Fruit fly (Drosophila melanogaster) whole organism, embryonic: ENCODE measurements around the gene Rab9Db.

Experiments
- CG10431 ChIP-seq: fragments of 200-800 bp; sonication (Bioruptor generic); optimal IDR thresholded peaks from 3 replicates; lab custom pipeline; 2018; ENCODE audit warnings: missing biosample characterization, mild to moderate bottlenecking, missing genetic modification characterization
- CG10462 ChIP-seq: fragments of 200-800 bp; sonication (Bioruptor generic); optimal IDR thresholded peaks from 2 replicates; lab custom pipeline; 2016; ENCODE audit warnings: missing biosample characterization, missing genetic modification characterization
- CG10979 ChIP-seq: fragments of 200-800 bp; sonication (Bioruptor generic); optimal IDR thresholded peaks from 2 replicates; lab custom pipeline; 2018; ENCODE audit warnings: missing biosample characterization, mild to moderate bottlenecking, missing genetic modification characterization, moderate library complexity
- CG11093 ChIP-seq: fragments of 200-800 bp; sonication (Bioruptor generic); IDR thresholded peaks from 3 replicates; pipeline ENCODE4 v1.3.6; 2022; ENCODE audit warnings: missing biosample characterization, missing genetic modification characterization
- CG12744 ChIP-seq: fragments of 200-800 bp; sonication (Bioruptor generic); optimal IDR thresholded peaks from 2 replicates; lab custom pipeline; 2016; ENCODE audit warnings: missing biosample characterization, missing genetic modification characterization
- CG13624 ChIP-seq: fragments of 200-800 bp; sonication (Bioruptor generic); optimal IDR thresholded peaks from 2 replicates; lab custom pipeline; 2016; ENCODE audit warnings: missing biosample characterization, missing genetic modification characterization
- CG13775 ChIP-seq: fragments of 200-800 bp; sonication (Bioruptor generic); optimal IDR thresholded peaks from 3 replicates; lab custom pipeline; 2017; ENCODE audit warnings: missing biosample characterization, mild to moderate bottlenecking, missing genetic modification characterization
- CG1647 ChIP-seq: fragments of 200-800 bp; sonication (Bioruptor generic); optimal IDR thresholded peaks from 3 replicates; lab custom pipeline; 2016; ENCODE audit warnings: missing biosample characterization, missing genetic modification characterization
- CG17568 ChIP-seq: fragments of 200-800 bp; sonication (Bioruptor generic); optimal IDR thresholded peaks from 2 replicates; lab custom pipeline; 2018; ENCODE audit warnings: missing biosample characterization, mild to moderate bottlenecking, missing genetic modification characterization, moderate library complexity
- CG18011 ChIP-seq: fragments of 200-800 bp; sonication (Bioruptor generic); optimal IDR thresholded peaks from 2 replicates; lab custom pipeline; 2017; ENCODE audit warnings: missing biosample characterization, missing genetic modification characterization, mild to moderate bottlenecking, moderate library complexity, missing genotype
- CG2678 ChIP-seq: fragments of 200-800 bp; sonication (Bioruptor generic); optimal IDR thresholded peaks from 3 replicates; lab custom pipeline; 2019; ENCODE audit warnings: missing biosample characterization, mild to moderate bottlenecking, missing genetic modification characterization, moderate library complexity
- CG2712 ChIP-seq: fragments of 200-800 bp; optimal IDR thresholded peaks from 3 replicates; lab custom pipeline; 2019; ENCODE audit warnings: missing biosample characterization, mild to moderate bottlenecking, missing genetic modification characterization, moderate library complexity
- CG32767 ChIP-seq: fragments of 200-800 bp; sonication (Bioruptor generic); IDR thresholded peaks from 2 replicates; pipeline ENCODE4 v1.3.6; 2022; ENCODE audit warnings: missing biosample characterization, missing genetic modification characterization
- CG3726 ChIP-seq: fragments of 200-800 bp; sonication (Bioruptor generic); IDR thresholded peaks from 3 replicates; pipeline ENCODE4, ENCODE4 v1.3.6; 2022; ENCODE audit warnings: missing biosample characterization, missing genetic modification characterization
- CG42726 ChIP-seq: fragments of 200-800 bp; sonication (Bioruptor generic); IDR thresholded peaks from 2 replicates; pipeline ENCODE4 v1.3.6; 2022; ENCODE audit warnings: missing biosample characterization, missing genetic modification characterization; ENCODE audit not compliant: partially characterized antibody
- CG4328 ChIP-seq: fragments of 200-800 bp; sonication (Bioruptor generic); optimal IDR thresholded peaks from 3 replicates; lab custom pipeline; 2017; ENCODE audit warnings: missing biosample characterization, missing genetic modification reagents, missing genetic modification characterization
- CG43689 ChIP-seq: fragments of 200-800 bp; sonication (Bioruptor generic); IDR thresholded peaks from 2 replicates; pipeline ENCODE4 v1.3.6; 2022; ENCODE audit warnings: missing biosample characterization, missing genetic modification characterization
- CG6791 ChIP-seq: fragments of 200-800 bp; sonication (Bioruptor generic); IDR thresholded peaks from 3 replicates; pipeline ENCODE4 v1.3.6; 2022; ENCODE audit warnings: missing biosample characterization, missing genetic modification characterization; ENCODE audit not compliant: partially characterized antibody
- CG6854 ChIP-seq: fragments of 200-800 bp; sonication (Bioruptor generic); optimal IDR thresholded peaks from 3 replicates; lab custom pipeline; 2017; ENCODE audit warnings: missing biosample characterization, mild to moderate bottlenecking, missing genetic modification characterization
- CG9932 ChIP-seq: fragments of 200-800 bp; sonication (Bioruptor generic); IDR thresholded peaks from 2 replicates; pipeline ENCODE4 v1.3.6; 2022; ENCODE audit warnings: missing biosample characterization, missing genetic modification characterization
- Dll ChIP-seq: fragments of 200-800 bp; sonication (Bioruptor generic); IDR thresholded peaks from 4 replicates; pipeline ENCODE4 v1.3.6; 2022; ENCODE audit warnings: missing biosample characterization, missing genetic modification characterization; ENCODE audit not compliant: partially characterized antibody
- H15 ChIP-seq: fragments of 200-800 bp; sonication (Bioruptor generic); IDR thresholded peaks from 3 replicates; pipeline ENCODE4 v1.3.6; 2022; ENCODE audit warnings: missing biosample characterization, missing genetic modification characterization
- H2.0 ChIP-seq: fragments of 200-800 bp; sonication (Bioruptor generic); IDR thresholded peaks from 2 replicates; pipeline ENCODE4 v1.3.6; 2022; ENCODE audit warnings: missing biosample characterization, missing genetic modification characterization
- HmgZ ChIP-seq: fragments of 200-800 bp; sonication (Bioruptor generic); optimal IDR thresholded peaks from 2 replicates; lab custom pipeline; 2018; ENCODE audit warnings: missing biosample characterization, mild to moderate bottlenecking, missing genetic modification characterization
- Hr51 ChIP-seq, 2 experiments: fragments of 200-800 bp; sonication (Bioruptor generic); optimal IDR thresholded peaks; 2 replicates in 1 of 2; 3 replicates in 1 of 2; lab custom pipeline; 2016 to 2018; ENCODE audit warnings: missing biosample characterization in 2 of 2, missing genetic modification characterization in 2 of 2, mild to moderate bottlenecking in 1 of 2, moderate library complexity in 1 of 2
- Mes4 ChIP-seq: fragments of 200-800 bp; sonication (Bioruptor generic); optimal IDR thresholded peaks from 2 replicates; lab custom pipeline; 2016; ENCODE audit warnings: missing biosample characterization, missing genetic modification characterization
- Poxn ChIP-seq: fragments of 200-800 bp; sonication (Bioruptor generic); IDR thresholded peaks from 2 replicates; pipeline ENCODE4 v1.3.6; 2022; ENCODE audit warnings: missing biosample characterization, missing genetic modification characterization
- Scr ChIP-seq: fragments of 200-800 bp; sonication (Bioruptor generic); IDR thresholded peaks from 2 replicates; pipeline ENCODE4 v1.3.6; 2022; ENCODE audit warnings: missing biosample characterization, missing genetic modification characterization; ENCODE audit not compliant: partially characterized antibody
- Six4 ChIP-seq: fragments of 200-800 bp; sonication (Bioruptor generic); optimal IDR thresholded peaks from 2 replicates; lab custom pipeline; 2016; ENCODE audit warnings: missing biosample characterization, missing genetic modification characterization
- Sry-δ ChIP-seq: fragments of 200-800 bp; sonication (Bioruptor generic); optimal IDR thresholded peaks from 2 replicates; lab custom pipeline; 2016; ENCODE audit warnings: missing biosample characterization, missing genetic modification characterization
- Ssrp ChIP-seq: fragments of 200-800 bp; sonication (Bioruptor generic); optimal IDR thresholded peaks from 2 replicates; lab custom pipeline; 2018; ENCODE audit warnings: missing biosample characterization, mild to moderate bottlenecking, missing genetic modification characterization, moderate library complexity
- ap ChIP-seq: fragments of 200-800 bp; sonication (Bioruptor generic); IDR thresholded peaks from 2 replicates; pipeline ENCODE4 v1.3.6; 2022; ENCODE audit warnings: missing biosample characterization, missing genetic modification characterization
- ase ChIP-seq: fragments of 200-800 bp; sonication (Bioruptor generic); IDR thresholded peaks from 3 replicates; pipeline ENCODE4 v1.3.6; 2022; ENCODE audit warnings: missing biosample characterization, missing genetic modification characterization
- ato ChIP-seq: fragments of 200-800 bp; sonication (Bioruptor generic); IDR thresholded peaks from 2 replicates; pipeline ENCODE4 v1.3.6; 2022; ENCODE audit warnings: missing biosample characterization, missing genetic modification characterization; ENCODE audit not compliant: partially characterized antibody
- cad ChIP-seq: fragments of >200 bp; optimal IDR thresholded peaks from 2 replicates; lab custom pipeline; 2017; ENCODE audit warnings: missing biosample characterization, missing genetic modification characterization
- corto ChIP-seq: fragments of 200-800 bp; sonication (Bioruptor generic); optimal IDR thresholded peaks from 2 replicates; lab custom pipeline; 2016; ENCODE audit warnings: missing biosample characterization, mild to moderate bottlenecking, missing genetic modification characterization, moderate library complexity
- crol ChIP-seq: fragments of 200-800 bp; sonication (Bioruptor generic); IDR thresholded peaks from 2 replicates; pipeline ENCODE4 v1.3.6; 2022; ENCODE audit warnings: missing biosample characterization, missing genetic modification characterization
- crp ChIP-seq, 2 experiments: fragments of 200-800 bp; sonication (Bioruptor generic); optimal IDR thresholded peaks; 2 replicates in 1 of 2; 3 replicates in 1 of 2; lab custom pipeline; 2017; ENCODE audit warnings: missing biosample characterization in 2 of 2, missing genetic modification characterization in 2 of 2, mild to moderate bottlenecking in 1 of 2, moderate library complexity in 1 of 2
- cwo ChIP-seq: fragments of 200-800 bp; sonication (Bioruptor generic); optimal IDR thresholded peaks from 3 replicates; lab custom pipeline; 2017; ENCODE audit warnings: missing biosample characterization, missing genetic modification characterization, mild to moderate bottlenecking, moderate library complexity, missing genetic modification reagents
- da ChIP-seq: fragments of 200-800 bp; sonication (Bioruptor generic); optimal IDR thresholded peaks from 2 replicates; lab custom pipeline; 2016; ENCODE audit warnings: missing biosample characterization, missing genetic modification characterization
- gcm ChIP-seq: fragments of 200-800 bp; sonication (Bioruptor generic); optimal IDR thresholded peaks from 2 replicates; lab custom pipeline; 2019; ENCODE audit warnings: missing biosample characterization, mild to moderate bottlenecking, missing genetic modification characterization, moderate library complexity
- gcm2 ChIP-seq: fragments of 200-800 bp; sonication (Bioruptor generic); optimal IDR thresholded peaks from 2 replicates; lab custom pipeline; 2016; ENCODE audit warnings: missing biosample characterization, missing genetic modification characterization
- gsb ChIP-seq: fragments of 200-800 bp; sonication (Bioruptor generic); IDR thresholded peaks from 2 replicates; pipeline ENCODE4 v1.3.6; 2022; ENCODE audit warnings: missing biosample characterization, missing genetic modification characterization
- pho ChIP-seq: fragments of 200-800 bp; sonication (Bioruptor generic); optimal IDR thresholded peaks from 2 replicates; lab custom pipeline; 2016; ENCODE audit warnings: missing biosample characterization, missing genetic modification characterization
- schlank ChIP-seq: fragments of 200-800 bp; sonication (Bioruptor generic); optimal IDR thresholded peaks from 2 replicates; lab custom pipeline; 2018; ENCODE audit warnings: missing biosample characterization, mild to moderate bottlenecking, missing genetic modification characterization
- sens-2 ChIP-seq: fragments of 200-800 bp; sonication (Bioruptor generic); IDR thresholded peaks from 2 replicates; pipeline ENCODE4 v1.3.6; 2022; ENCODE audit warnings: missing biosample characterization, missing genetic modification characterization
- slp2 ChIP-seq: fragments of 200-800 bp; sonication (Bioruptor generic); optimal IDR thresholded peaks from 2 replicates; lab custom pipeline; 2016; ENCODE audit warnings: missing biosample characterization, missing genetic modification characterization
- so ChIP-seq: fragments of 200-800 bp; sonication (Bioruptor generic); IDR thresholded peaks from 3 replicates; pipeline ENCODE4 v1.3.6; 2022; ENCODE audit warnings: missing biosample characterization, missing genetic modification characterization
- sob ChIP-seq: fragments of 200-800 bp; sonication (Bioruptor generic); IDR thresholded peaks from 2 replicates; pipeline ENCODE4 v1.3.6; 2022; ENCODE audit warnings: missing biosample characterization, missing genetic modification characterization
- ttk ChIP-seq: fragments of 200-800 bp; sonication (Bioruptor generic); IDR thresholded peaks from 2 replicates; pipeline ENCODE4 v2.1.2; 2022; ENCODE audit warnings: missing biosample characterization, missing genetic modification characterization
- tx ChIP-seq: fragments of 200-800 bp; sonication (Bioruptor generic); optimal IDR thresholded peaks from 2 replicates; lab custom pipeline; 2016; ENCODE audit warnings: missing biosample characterization, missing genetic modification characterization

The Rab9Db gene

dm6 chrX:10587445-10587844 lies 35.6 kb downstream of the Rab9Db start (continued):
- TF ChIP-seq corto (GFP tag; lab: Kevin White, UChicago) (no peak), da (GFP tag; lab: Kevin White, UChicago) (no peak), cad (GFP tag; lab: Kevin White, UChicago) (no peak), pho (GFP tag; lab: Kevin White, UChicago) (no peak), Hr51 (GFP tag; optimal IDR thresholded peaks at IDR 0.05; lab: Kevin White, UChicago) (no peak), ase (GFP tag; lab: Robert Waterston, UW) (peak; percentile 38; the same call in 1 of the 3 replicates), so (GFP tag; lab: Robert Waterston, UW) (no peak), Dll (GFP tag; lab: Robert Waterston, UW) (no peak), slp2 (GFP tag; lab: Kevin White, UChicago) (peak; percentile 11), Ssrp (tag; lab: Kevin White, UChicago) (no peak), CG32767 (GFP tag; lab: Robert Waterston, UW) (peak; percentile 16; the same call in 1 of the 2 replicates), CG1647 (GFP tag; lab: Kevin White, UChicago) (peak; percentile 17), Six4 (GFP tag; lab: Kevin White, UChicago) (no peak), CG10431 (GFP tag; lab: Kevin White, UChicago) (no peak), CG6791 (no peak), CG43689 (GFP tag; lab: Robert Waterston, UW) (no peak), H2.0 (GFP tag; lab: Robert Waterston, UW) (no peak), CG10462 (no peak), CG2712 (peak; percentile 41), sens-2 (GFP tag; lab: Robert Waterston, UW) (no peak), gcm2 (GFP tag; lab: Kevin White, UChicago) (no peak), CG13775 (GFP tag; lab: Kevin White, UChicago) (no peak), Scr (GFP tag; lab: Robert Waterston, UW) (no peak), HmgZ (tag; lab: Kevin White, UChicago) (no peak), tx (peak; percentile 18), Mes4 (no peak), CG13624 (GFP tag; lab: Kevin White, UChicago) (peak; percentile 25), cwo (GFP tag; lab: Kevin White, UChicago) (peak; percentile 7), crol (GFP tag; lab: Robert Waterston, UW) (no peak), CG42726 (GFP tag; lab: Robert Waterston, UW) (no peak), CG17568 (GFP tag; lab: Kevin White, UChicago) (no peak), CG3726 (GFP tag; lab: Robert Waterston, UW) (0 out of 3 replicates have a peak, but pooled peaks have one; percentile 58), Poxn (GFP tag; lab: Robert Waterston, UW) (no peak), sob (GFP tag; lab: Robert Waterston, UW) (peak; percentile 68), CG9932 (GFP tag; lab: Robert Waterston, UW) (peak; percentile 28; the same call in 1 of the 2 replicates), CG10979 (no peak), CG12744 (no peak), CG18011 (GFP tag; lab: Kevin White, UChicago) (no peak), CG11093 (GFP tag; lab: Robert Waterston, UW) (no peak), CG2678 (tag; lab: Kevin White, UChicago) (no peak), schlank (tag; lab: Kevin White, UChicago) (peak; percentile 8), ttk (peak; percentile 50; the same call in 1 of the 2 replicates), Sry-δ (GFP tag; lab: Kevin White, UChicago) (no peak), CG4328 (GFP tag; lab: Kevin White, UChicago) (no peak), gsb (GFP tag; lab: Robert Waterston, UW) (no peak), CG6854 (GFP tag; lab: Kevin White, UChicago) (no peak), crp (GFP tag; optimal IDR thresholded peaks at IDR 0.05; lab: Kevin White, UChicago) (no peak), ap (GFP tag; lab: Robert Waterston, UW) (peak; percentile 4; the same call in 1 of the 2 replicates), ato (GFP tag; lab: Robert Waterston, UW) (no peak), gcm (GFP tag; lab: Kevin White, UChicago) (no peak), H15 (GFP tag; lab: Robert Waterston, UW) (peak; percentile 43; the same call in 1 of the 3 replicates)
